Fruit fly (Drosophila melanogaster): ENCODE measurements around the gene TotM.

dm6 chr2L:5287599-5288261 lies 41.9 kb upstream of the TotM start:
- TF ChIP-seq CG17806 (tag; optimal IDR thresholded peaks at IDR 0.05) (peak; percentile 95), Pif1A (GFP tag; optimal IDR thresholded peaks at IDR 0.05) (peak; percentile 86), gl (tag; optimal IDR thresholded peaks at IDR 0.05) (peak; percentile 88), EcR (GFP tag; optimal IDR thresholded peaks at IDR 0.05) (peak; percentile 100), CG15710 (tag; optimal IDR thresholded peaks at IDR 0.05) (peak; percentile 98), CG4496 (GFP tag; IDR thresholded peaks at IDR 0.05) (peak; percentile 73), CG9948 (tag; optimal IDR thresholded peaks at IDR 0.05) (peak; percentile 96), CG32121 (GFP tag; IDR thresholded peaks at IDR 0.05) (no peak), Snoo (tag; optimal IDR thresholded peaks at IDR 0.05) (peak; percentile 88), Pif1B (GFP tag; optimal IDR thresholded peaks at IDR 0.05) (peak; percentile 75), CG34367 (tag; optimal IDR thresholded peaks at IDR 0.05) (peak; percentile 95)
